Worm (Caenorhabditis elegans): ENCODE measurements around the gene dbn-1.
A peak's percentile ranks its signal among the peaks of the same experiment; 100 is the strongest.

Gene dbn-1

DNA sequence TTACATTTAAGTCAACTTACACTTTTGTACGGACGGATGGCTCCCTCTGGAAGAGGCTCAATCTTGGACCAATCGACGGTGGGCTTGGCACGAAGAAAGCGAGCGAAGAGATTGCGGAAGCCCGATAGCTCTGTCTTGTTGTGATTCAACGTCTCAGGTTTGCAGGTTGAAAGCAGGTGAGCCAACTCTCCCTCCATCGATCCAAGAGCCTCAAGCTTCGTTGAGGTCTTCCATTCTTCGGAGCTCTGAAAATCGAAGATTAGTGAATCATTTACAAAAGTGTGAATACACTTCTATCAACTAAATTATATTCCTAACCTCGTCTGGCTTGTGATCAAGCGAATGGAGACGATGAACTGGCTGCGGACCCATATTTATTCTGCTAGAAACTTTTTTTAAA, 3.9 kb upstream of the dbn-1 start (continued):
- no peak for TF ChIP-seq spr-1 (tag; optimal IDR thresholded peaks at IDR 0.05)

DNA sequence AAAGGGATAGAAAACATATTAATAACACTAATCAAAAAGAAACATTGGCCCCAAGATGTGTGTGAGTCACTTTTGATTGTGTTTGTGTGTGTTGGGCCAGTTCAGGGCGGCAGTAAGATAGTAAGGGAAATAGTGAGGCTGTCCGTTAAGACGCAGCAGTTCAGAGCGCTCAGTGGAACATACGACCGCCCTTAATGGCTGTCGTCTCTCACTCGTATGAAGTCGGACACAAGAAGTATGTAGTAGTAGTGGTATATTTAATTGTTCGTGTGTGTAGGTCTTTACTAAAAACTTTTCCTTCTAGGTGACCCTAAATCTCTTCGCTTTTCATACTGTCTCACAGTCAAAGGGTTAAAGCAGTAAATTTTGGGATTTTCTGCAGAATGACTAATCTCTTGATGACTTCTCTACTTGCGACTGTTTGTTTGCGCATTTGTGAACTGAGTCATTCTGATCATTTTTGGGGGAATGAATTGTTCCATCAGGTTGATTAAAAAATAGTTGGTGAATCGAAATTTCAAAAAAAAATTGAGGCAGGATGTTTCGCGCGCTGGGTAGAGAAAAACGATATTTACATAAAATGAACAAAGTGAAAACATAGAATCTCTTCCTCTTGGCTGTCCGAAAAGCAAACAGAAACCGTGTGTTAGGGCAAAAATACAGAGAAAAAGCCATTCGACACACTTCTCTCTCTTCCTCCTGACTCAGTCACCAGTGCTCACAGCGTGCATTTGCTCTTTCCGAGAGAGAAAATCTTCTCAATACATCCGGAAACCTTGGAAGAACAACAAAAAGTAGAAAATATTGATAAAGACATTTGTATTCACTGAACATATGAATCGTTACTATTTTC, 1.6 kb upstream of the dbn-1 start:
- TF ChIP-seq mxl-2 (GFP tag; conservative IDR thresholded peaks at IDR 0.05) (no peak), zfp-2 (tag; optimal IDR thresholded peaks at IDR 0.05) (no peak), ctbp-1 (GFP tag; IDR thresholded peaks at IDR 0.05) (0 out of 2 replicates have a peak, but pooled peaks have one; percentile 18), Y48G9A.11 (GFP tag; IDR thresholded peaks at IDR 0.05) (no peak), ztf-11 (tag; optimal IDR thresholded peaks at IDR 0.05) (no peak), nhr-42 (GFP tag; IDR thresholded peaks at IDR 0.05) (no peak), egl-27 (tag; optimal IDR thresholded peaks at IDR 0.05) (no peak), nhr-48 (tag; optimal IDR thresholded peaks at IDR 0.05) (no peak), hlh-30 (tag; optimal IDR thresholded peaks at IDR 0.05; ENCODE audit: insufficient read depth) (peak; percentile 42), zag-1 (tag; optimal IDR thresholded peaks at IDR 0.05) (no peak), ceh-62 (tag; optimal IDR thresholded peaks at IDR 0.05) (no peak), spr-3 (GFP tag; optimal IDR thresholded peaks at IDR 0.05) (no peak), lin-13 (GFP tag; optimal IDR thresholded peaks at IDR 0.05) (no peak), ceh-32 (tag; optimal IDR thresholded peaks at IDR 0.05; ENCODE audit: poor library complexity) (no peak), D1046.2 (GFP tag; IDR thresholded peaks at IDR 0.05) (no peak), mxl-3 (GFP tag; optimal IDR thresholded peaks at IDR 0.05) (peak; percentile 45), dmd-6 (GFP tag; IDR thresholded peaks at IDR 0.05) (0 out of 2 replicates have a peak, but pooled peaks have one; percentile 8), ceh-20 (GFP tag; IDR thresholded peaks at IDR 0.05) (no peak), daf-16 (GFP tag; optimal IDR thresholded peaks at IDR 0.05) (no peak), daf-16 (tag; optimal IDR thresholded peaks at IDR 0.05) (peak; percentile 28), pqm-1 (tag; optimal IDR thresholded peaks at IDR 0.05) (peak; percentile 63), madf-9 (GFP tag; conservative IDR thresholded peaks at IDR 0.05) (no peak), Y5F2A.4 (GFP tag; optimal IDR thresholded peaks at IDR 0.05) (no peak), mdt-29 (GFP tag; IDR thresholded peaks at IDR 0.05) (0 out of 2 replicates have a peak, but pooled peaks have one; percentile 36), tag-97 (GFP tag; IDR thresholded peaks at IDR 0.05) (no peak), rbr-2 (tag; optimal IDR thresholded peaks at IDR 0.05) (no peak), nhr-28 (tag; optimal IDR thresholded peaks at IDR 0.05) (peak; percentile 96), arid-1 (GFP tag; conservative IDR thresholded peaks at IDR 0.05) (peak; percentile 35; the same call in 1 of the 2 replicates), zip-11 (GFP tag; IDR thresholded peaks at IDR 0.05) (no peak), Y105C5A.15 (GFP tag; IDR thresholded peaks at IDR 0.05) (peak; percentile 67; the same call in 1 of the 2 replicates), madf-5 (GFP tag; IDR thresholded peaks at IDR 0.05) (no peak), lin-15B (tag; optimal IDR thresholded peaks at IDR 0.05) (no peak), nhr-237 (tag; optimal IDR thresholded peaks at IDR 0.05) (no peak), php-3 (GFP tag; IDR thresholded peaks at IDR 0.05) (no peak), tra-1 (GFP tag; IDR thresholded peaks at IDR 0.05) (peak; percentile 6; the same call in 1 of the 2 replicates), snpc-4 (tag; optimal IDR thresholded peaks at IDR 0.05) (no peak), aly-2 (tag; optimal IDR thresholded peaks at IDR 0.05) (no peak), hif-1 (tag; optimal IDR thresholded peaks at IDR 0.05) (no peak), fos-1 (tag; optimal IDR thresholded peaks at IDR 0.05) (no peak), snpc-1.2 (GFP tag; IDR thresholded peaks at IDR 0.05) (0 out of 2 replicates have a peak, but pooled peaks have one; percentile 6), lin-1 (GFP tag; IDR thresholded peaks at IDR 0.05) (0 out of 2 replicates have a peak, but pooled peaks have one; percentile 7), R02D3.7 (tag; optimal IDR thresholded peaks at IDR 0.05) (no peak), lsy-2 (tag; optimal IDR thresholded peaks at IDR 0.05) (peak in 1 of 2 experiments; percentile 38), attf-4 (tag; optimal IDR thresholded peaks at IDR 0.05) (no peak), ama-1 (optimal IDR thresholded peaks at IDR 0.05) (peak; percentile 87), vab-7 (GFP tag; IDR thresholded peaks at IDR 0.05) (no peak), aha-1 (tag) (peak; percentile 98), jun-1 (tag; optimal IDR thresholded peaks at IDR 0.05) (no peak)
